Worm (Caenorhabditis elegans) whole organism, L4/young adult: ENCODE data around the gene Y34B4A.10.

Experiments
- W03F9.2 ChIP-seq: fragments of 150-350 bp; optimal IDR thresholded peaks from 2 replicates; lab custom pipeline; 2014; ENCODE audit warnings: missing biosample characterization, missing genetic modification characterization
- him-1 ChIP-seq: sonication (generic microtip); optimal IDR thresholded peaks from 2 replicates; lab custom pipeline; 2016; ENCODE audit warnings: missing genotype, missing genetic modification reagents, missing genetic modification characterization, missing compliant biosample characterization

- TF ChIP-seq him-1 (tag; lab: Kevin White, UChicago) (no peak), W03F9.2 (tag; lab: Kevin White, UChicago) (no peak)
Measured at ce11 chrX:5201860-5202259, 47.8 kb upstream of the Y34B4A.10 start.
